Worm (Caenorhabditis elegans) whole organism, midembryonic: Measurements from ENCODE around the gene F31D4.2.
A peak's percentile ranks its signal among the peaks of the same experiment; 100 is the strongest.

Source experiments
- T22C8.4 ChIP-seq: fragments of 200-800 bp; sonication (Bioruptor generic); IDR thresholded peaks from 2 replicates; pipeline ENCODE4 v1.3.6; 2022; ENCODE audit warnings: missing genetic modification characterization, missing compliant biosample characterization
- cog-1 ChIP-seq: sonication (generic microtip); optimal IDR thresholded peaks from 2 replicates; lab custom pipeline; 2016; ENCODE audit warnings: missing genetic modification characterization, missing compliant biosample characterization
- flt-1 ChIP-seq: fragments of 200-800 bp; sonication (Bioruptor generic); IDR thresholded peaks from 2 replicates; pipeline ENCODE4 v1.3.6; 2022; ENCODE audit warnings: missing genetic modification characterization, missing compliant biosample characterization
- klf-2 ChIP-seq: fragments of 200-800 bp; sonication (Bioruptor generic); conservative IDR thresholded peaks from 2 replicates; pipeline ENCODE4 v1.3.6; 2022; ENCODE audit warnings: missing genetic modification reagents, missing genetic modification characterization, missing compliant biosample characterization
- med-1 ChIP-seq: sonication (generic microtip); optimal IDR thresholded peaks from 2 replicates; lab custom pipeline; 2017; ENCODE audit warnings: missing genetic modification characterization, mild to moderate bottlenecking, missing compliant biosample characterization, antibody characterized with exemption, missing genetic modification reagents; ENCODE audit not compliant: insufficient read depth
- ref-1 ChIP-seq: fragments of 200-800 bp; sonication (Bioruptor generic); conservative IDR thresholded peaks from 2 replicates; pipeline ENCODE4 v1.3.6; 2022; ENCODE audit warnings: missing genetic modification reagents, missing genetic modification characterization, missing compliant biosample characterization
- tab-1 ChIP-seq: fragments of 200-800 bp; sonication (Bioruptor generic); IDR thresholded peaks from 2 replicates; pipeline ENCODE4 v1.3.6; 2022; ENCODE audit warnings: missing genetic modification characterization, missing compliant biosample characterization
- ztf-23 ChIP-seq: fragments of 200-800 bp; sonication (Bioruptor generic); IDR thresholded peaks from 2 replicates; pipeline ENCODE4 v1.3.6; 2022; ENCODE audit warnings: missing genetic modification reagents, missing genetic modification characterization, missing compliant biosample characterization
- ztf-29 ChIP-seq: fragments of 200-800 bp; sonication (Bioruptor generic); IDR thresholded peaks from 2 replicates; pipeline ENCODE4 v1.3.6; 2022; ENCODE audit warnings: missing genetic modification reagents, missing genetic modification characterization, missing compliant biosample characterization

Gene F31D4.2

ce11 chrV:20845524-20846208 lies at the start of gene F31D4.2, which contains the start of gene fkb-6:
Gene F31D4.2 (minus strand): TSS chrV:20845546.
Gene fkb-6 (plus strand): TSS chrV:20846158.
- TF ChIP-seq cog-1 = peak; percentile 6
- TF ChIP-seq ztf-29 = no peak

- TF ChIP-seq ref-1 (GFP tag; lab: Robert Waterston, UW) (no peak), T22C8.4 (GFP tag; lab: Robert Waterston, UW) (no peak), flt-1 (no peak), ztf-29 (no peak), med-1 (GFP tag; lab: Kevin White, UChicago) (no peak), cog-1 (no peak), tab-1 (GFP tag; lab: Robert Waterston, UW) (no peak), ztf-23 (GFP tag; lab: Robert Waterston, UW) (no peak), klf-2 (GFP tag; lab: Robert Waterston, UW) (no peak)
Observed at ce11 chrV:20891871-20892270, 46.5 kb upstream of the F31D4.2 start.

- no peak for TF ChIP-seq ref-1 (GFP tag; lab: Robert Waterston, UW)
- no peak for TF ChIP-seq T22C8.4 (GFP tag; lab: Robert Waterston, UW)
- TF ChIP-seq tab-1 (GFP tag; lab: Robert Waterston, UW) = no peak
- TF ChIP-seq flt-1 = no peak
- no peak for TF ChIP-seq klf-2 (GFP tag; lab: Robert Waterston, UW)
- no peak for TF ChIP-seq cog-1
- TF ChIP-seq med-1 (GFP tag; lab: Kevin White, UChicago) = no peak
- TF ChIP-seq ztf-29 = no peak
- no peak for TF ChIP-seq ztf-23 (GFP tag; lab: Robert Waterston, UW)
Observed at ce11 chrV:20879069-20879667, 33.8 kb upstream of the F31D4.2 start, which contains the start of gene unc-80. Gene unc-80 (plus strand): TSS chrV:20879601.

ce11 chrV:20875324-20875723 lies 30.0 kb upstream of the F31D4.2 start:
- no peak for TF ChIP-seq flt-1
- TF ChIP-seq ztf-29 = no peak
- TF ChIP-seq ztf-23 (GFP tag; lab: Robert Waterston, UW) = no peak
- no peak for TF ChIP-seq cog-1
- no peak for TF ChIP-seq klf-2 (GFP tag; lab: Robert Waterston, UW)
- no peak for TF ChIP-seq ref-1 (GFP tag; lab: Robert Waterston, UW)
- TF ChIP-seq T22C8.4 (GFP tag; lab: Robert Waterston, UW) = no peak
- no peak for TF ChIP-seq tab-1 (GFP tag; lab: Robert Waterston, UW)
- TF ChIP-seq med-1 (GFP tag; lab: Kevin White, UChicago) = no peak

- no peak for TF ChIP-seq tab-1 (GFP tag; lab: Robert Waterston, UW)
- TF ChIP-seq ref-1 (GFP tag; lab: Robert Waterston, UW) = no peak
- TF ChIP-seq ztf-23 (GFP tag; lab: Robert Waterston, UW) = no peak
- no peak for TF ChIP-seq ztf-29
- no peak for TF ChIP-seq klf-2 (GFP tag; lab: Robert Waterston, UW)
- TF ChIP-seq T22C8.4 (GFP tag; lab: Robert Waterston, UW) = no peak
- TF ChIP-seq flt-1 = no peak
- TF ChIP-seq med-1 (GFP tag; lab: Kevin White, UChicago) = no peak
- TF ChIP-seq cog-1 = no peak
Observed at ce11 chrV:20873144-20873543, 27.8 kb upstream of the F31D4.2 start.

ce11 chrV:20871194-20871593 lies 25.8 kb upstream of the F31D4.2 start:
- no peak for TF ChIP-seq T22C8.4 (GFP tag; lab: Robert Waterston, UW)

- TF ChIP-seq med-1 (GFP tag; lab: Kevin White, UChicago) = no peak
- TF ChIP-seq ztf-29 = no peak
- no peak for TF ChIP-seq cog-1
- no peak for TF ChIP-seq ztf-23 (GFP tag; lab: Robert Waterston, UW)
- no peak for TF ChIP-seq tab-1 (GFP tag; lab: Robert Waterston, UW)
- no peak for TF ChIP-seq flt-1
- TF ChIP-seq T22C8.4 (GFP tag; lab: Robert Waterston, UW) = no peak
- TF ChIP-seq klf-2 (GFP tag; lab: Robert Waterston, UW) = no peak
- no peak for TF ChIP-seq ref-1 (GFP tag; lab: Robert Waterston, UW)
Observed at ce11 chrV:20870633-20871032, 25.3 kb upstream of the F31D4.2 start.

ce11 chrV:20868329-20868728 lies 23.0 kb upstream of the F31D4.2 start, which contains the start of gene F31D4.8:
Gene F31D4.8 (minus strand): TSS chrV:20868429.
- TF ChIP-seq tab-1 (GFP tag; lab: Robert Waterston, UW) (no peak), ztf-23 (GFP tag; lab: Robert Waterston, UW) (no peak), ztf-29 (no peak), T22C8.4 (GFP tag; lab: Robert Waterston, UW) (no peak), med-1 (GFP tag; lab: Kevin White, UChicago) (no peak), ref-1 (GFP tag; lab: Robert Waterston, UW) (no peak), flt-1 (no peak)

ce11 chrV:20866406-20866805 lies 21.1 kb upstream of the F31D4.2 start:
- no peak for TF ChIP-seq ref-1 (GFP tag; lab: Robert Waterston, UW)
- TF ChIP-seq T22C8.4 (GFP tag; lab: Robert Waterston, UW) = no peak
- no peak for TF ChIP-seq tab-1 (GFP tag; lab: Robert Waterston, UW)
- no peak for TF ChIP-seq klf-2 (GFP tag; lab: Robert Waterston, UW)
- no peak for TF ChIP-seq cog-1
- no peak for TF ChIP-seq med-1 (GFP tag; lab: Kevin White, UChicago)
- no peak for TF ChIP-seq ztf-29
- TF ChIP-seq flt-1 = no peak
- no peak for TF ChIP-seq ztf-23 (GFP tag; lab: Robert Waterston, UW)

- no peak for TF ChIP-seq T22C8.4 (GFP tag; lab: Robert Waterston, UW)
- TF ChIP-seq cog-1 = no peak
- no peak for TF ChIP-seq ztf-29
- TF ChIP-seq tab-1 (GFP tag; lab: Robert Waterston, UW) = no peak
Observed at ce11 chrV:20862681-20863080, 17.3 kb upstream of the F31D4.2 start, which contains the start of gene twk-35. Gene twk-35 (plus strand): TSS chrV:20862981.
